Fruit fly (Drosophila melanogaster) Kc167 (cell line): ENCODE measurements around the gene CG1635.

ENCODE experiments used
- Myc ChIP-seq: fragments of >200 bp; optimal IDR thresholded peaks from 2 replicates; lab custom pipeline; 2017; ENCODE audit warnings: missing external identifiers
- Sin3A ChIP-seq: fragments of >200 bp; optimal IDR thresholded peaks from 2 replicates; lab custom pipeline; 2018; ENCODE audit warnings: missing external identifiers
- h ChIP-seq: fragments of >200 bp; optimal IDR thresholded peaks from 3 replicates; lab custom pipeline; 2018; ENCODE audit warnings: missing external identifiers
- insv ChIP-seq: fragments of >200 bp; optimal IDR thresholded peaks from 3 replicates; lab custom pipeline; 2018; ENCODE audit warnings: missing external identifiers
- psq ChIP-seq: fragments of >200 bp; optimal IDR thresholded peaks from 2 replicates; lab custom pipeline; 2017; ENCODE audit warnings: missing external identifiers
- ttk ChIP-seq: sonication (Bioruptor generic); optimal IDR thresholded peaks from 2 replicates; lab custom pipeline; 2017; ENCODE audit warnings: missing external identifiers

The CG1635 gene

dm6 chr3R:31617801-31618200, 29.3 kb downstream of the CG1635 start, which contains the start of gene pasha:
Gene pasha (plus strand): TSS chr3R:31617977.
- TF ChIP-seq insv (lab: Kevin White, UChicago): no peak
- TF ChIP-seq psq: no peak
- no peak for TF ChIP-seq ttk (lab: Kevin White, UChicago)
- TF ChIP-seq Myc (lab: Kevin White, UChicago): no peak
- no peak for TF ChIP-seq h (lab: Kevin White, UChicago)

- TF ChIP-seq h (lab: Kevin White, UChicago) (no peak), Myc (lab: Kevin White, UChicago) (no peak), ttk (lab: Kevin White, UChicago) (no peak), Sin3A (lab: Kevin White, UChicago) (no peak), insv (lab: Kevin White, UChicago) (no peak), psq (no peak)
These were observed 33.3 kb downstream of the CG1635 start, which contains the start of gene kek6 for dm6 chr3R:31621814-31622213. Gene kek6 (plus strand): TSS chr3R:31622136.

- no peak for TF ChIP-seq psq
- TF ChIP-seq ttk (lab: Kevin White, UChicago): no peak
These were observed 34.2 kb downstream of the CG1635 start for dm6 chr3R:31622648-31623047.

- TF ChIP-seq ttk (lab: Kevin White, UChicago) (no peak), insv (lab: Kevin White, UChicago) (no peak), psq (no peak), Sin3A (lab: Kevin White, UChicago) (no peak), h (lab: Kevin White, UChicago) (no peak), Myc (lab: Kevin White, UChicago) (no peak)
These were observed 37.8 kb downstream of the CG1635 start for dm6 chr3R:31626237-31626636.

- TF ChIP-seq insv (lab: Kevin White, UChicago): no peak
- no peak for TF ChIP-seq ttk (lab: Kevin White, UChicago)
- TF ChIP-seq h (lab: Kevin White, UChicago): no peak
These were observed 38.7 kb downstream of the CG1635 start for dm6 chr3R:31627186-31627585.

- no peak for TF ChIP-seq insv (lab: Kevin White, UChicago)
- TF ChIP-seq Myc (lab: Kevin White, UChicago): no peak
- no peak for TF ChIP-seq Sin3A (lab: Kevin White, UChicago)
- TF ChIP-seq ttk (lab: Kevin White, UChicago): no peak
- no peak for TF ChIP-seq psq
- no peak for TF ChIP-seq h (lab: Kevin White, UChicago)
These were observed 41.9 kb downstream of the CG1635 start for dm6 chr3R:31630376-31630775.

- TF ChIP-seq psq (no peak), Myc (lab: Kevin White, UChicago) (no peak), Sin3A (lab: Kevin White, UChicago) (no peak), h (lab: Kevin White, UChicago) (no peak)
These were observed 43.8 kb downstream of the CG1635 start for dm6 chr3R:31632316-31632715.

dm6 chr3R:31636501-31636900, 48.0 kb downstream of the CG1635 start:
- TF ChIP-seq psq: no peak
- TF ChIP-seq insv (lab: Kevin White, UChicago): no peak
- TF ChIP-seq h (lab: Kevin White, UChicago): no peak
- TF ChIP-seq Sin3A (lab: Kevin White, UChicago): no peak
- no peak for TF ChIP-seq ttk (lab: Kevin White, UChicago)
- no peak for TF ChIP-seq Myc (lab: Kevin White, UChicago)
